Worm (Caenorhabditis elegans): Measurements from ENCODE around the gene T20G5.13.
A peak's percentile ranks its signal among the peaks of the same experiment; 100 is the strongest.

T20G5.13 gene

ce11 chrIII:10216585-10217278, 15.6 kb upstream of the T20G5.13 start, which contains the start of gene cts-1 (continued):
- TF ChIP-seq duxl-1 (tag; optimal IDR thresholded peaks at IDR 0.05; ENCODE audit: poor library complexity): peak; percentile 66
- peak; percentile 97 for TF ChIP-seq nhr-28 (tag; optimal IDR thresholded peaks at IDR 0.05)
- no peak for TF ChIP-seq Y105C5A.15 (GFP tag; IDR thresholded peaks at IDR 0.05)
- TF ChIP-seq dpl-1 (GFP tag; optimal IDR thresholded peaks at IDR 0.05): peak; percentile 61
- TF ChIP-seq R02D3.7 (tag; optimal IDR thresholded peaks at IDR 0.05): no peak
- TF ChIP-seq jun-1 (tag; optimal IDR thresholded peaks at IDR 0.05): peak; percentile 10
- TF ChIP-seq zip-2 (tag; optimal IDR thresholded peaks at IDR 0.05): peak; percentile 30
- peak; percentile 74 for TF ChIP-seq nhr-11 (tag; optimal IDR thresholded peaks at IDR 0.05)
- TF ChIP-seq spr-1 (tag; optimal IDR thresholded peaks at IDR 0.05): peak; percentile 38
- TF ChIP-seq ztf-7 (tag; optimal IDR thresholded peaks at IDR 0.05): peak; percentile 34
- no peak for TF ChIP-seq T20F7.1 (GFP tag; optimal IDR thresholded peaks at IDR 0.05)
- TF ChIP-seq zfp-2 (tag; optimal IDR thresholded peaks at IDR 0.05): no peak
- no peak for TF ChIP-seq lin-29 (GFP tag; IDR thresholded peaks at IDR 0.05)
- peak; percentile 72 to 92 for TF ChIP-seq lsy-2 (tag; optimal IDR thresholded peaks at IDR 0.05)
- peak; percentile 50 for TF ChIP-seq nhr-25 (tag; optimal IDR thresholded peaks at IDR 0.05; ENCODE audit: borderline replicate concordance, insufficient read depth)
- TF ChIP-seq hlh-11 (tag; optimal IDR thresholded peaks at IDR 0.05): peak; percentile 93
- TF ChIP-seq lin-1 (GFP tag; IDR thresholded peaks at IDR 0.05): no peak

ce11 chrIII:10215882-10216281, 14.7 kb upstream of the T20G5.13 start:
- TF ChIP-seq sdz-12 (GFP tag; optimal IDR thresholded peaks at IDR 0.05): no peak
- peak; percentile 94 for TF ChIP-seq aha-1 (tag)
- peak in 1 of 2 experiments; percentile 31 for TF ChIP-seq daf-16 (GFP tag; optimal IDR thresholded peaks at IDR 0.05)
- no peak for TF ChIP-seq daf-16 (tag; optimal IDR thresholded peaks at IDR 0.05)

- peak; percentile 70 for TF ChIP-seq arid-1 (GFP tag; conservative IDR thresholded peaks at IDR 0.05)
- TF ChIP-seq madf-5 (GFP tag; IDR thresholded peaks at IDR 0.05): no peak; a peak in 1 of 4 replicates
- peak; percentile 70 for TF ChIP-seq Y48G9A.11 (GFP tag; IDR thresholded peaks at IDR 0.05)
- TF ChIP-seq Y5F2A.4 (GFP tag; optimal IDR thresholded peaks at IDR 0.05): peak; percentile 2
- TF ChIP-seq fos-1 (tag; optimal IDR thresholded peaks at IDR 0.05): peak; percentile 32
- TF ChIP-seq dmd-9 (GFP tag; IDR thresholded peaks at IDR 0.05): peak; percentile 77
- TF ChIP-seq Y75B8A.6 (GFP tag; IDR thresholded peaks at IDR 0.05): peak; percentile 93
- TF ChIP-seq duxl-1 (tag; optimal IDR thresholded peaks at IDR 0.05; ENCODE audit: poor library complexity): peak; percentile 40
- peak; percentile 81; the same call in 1 of the 2 replicates for TF ChIP-seq D1046.2 (GFP tag; IDR thresholded peaks at IDR 0.05)
- peak; percentile 33 for TF ChIP-seq F10B5.3 (tag; optimal IDR thresholded peaks at IDR 0.05)
- 0 out of 2 replicates have a peak, but pooled peaks have one; percentile 63 for TF ChIP-seq php-3 (GFP tag; IDR thresholded peaks at IDR 0.05)
- TF ChIP-seq pha-4 (GFP tag; IDR thresholded peaks at IDR 0.05): peak; percentile 83
- no peak for TF ChIP-seq pha-4 (tag; optimal IDR thresholded peaks at IDR 0.05)
- peak; percentile 90 for TF ChIP-seq ama-1 (optimal IDR thresholded peaks at IDR 0.05)
- peak; percentile 43 for TF ChIP-seq lin-13 (GFP tag; optimal IDR thresholded peaks at IDR 0.05)
- peak; percentile 45 for TF ChIP-seq zip-2 (tag; optimal IDR thresholded peaks at IDR 0.05)
- TF ChIP-seq nhr-42 (GFP tag; IDR thresholded peaks at IDR 0.05): peak; percentile 71; the same call in 1 of the 2 replicates
- TF ChIP-seq lim-7 (GFP tag; IDR thresholded peaks at IDR 0.05): 0 out of 2 replicates have a peak, but pooled peaks have one; percentile 32
- TF ChIP-seq vab-7 (GFP tag; IDR thresholded peaks at IDR 0.05): no peak
- peak; percentile 50 for TF ChIP-seq tra-1 (GFP tag; IDR thresholded peaks at IDR 0.05)
- 0 out of 2 replicates have a peak, but pooled peaks have one; percentile 58 for TF ChIP-seq snpc-1.2 (GFP tag; IDR thresholded peaks at IDR 0.05)
- TF ChIP-seq hif-1 (tag; optimal IDR thresholded peaks at IDR 0.05): peak in 1 of 2 experiments; percentile 21
- peak; percentile 27; the same call in 1 of the 2 replicates for TF ChIP-seq set-16 (GFP tag; IDR thresholded peaks at IDR 0.05)
- TF ChIP-seq daf-12 (tag; optimal IDR thresholded peaks at IDR 0.05): no peak
- peak; percentile 49 for TF ChIP-seq mes-2 (tag; optimal IDR thresholded peaks at IDR 0.05; ENCODE audit: poor library complexity, severe bottlenecking)
- peak; percentile 75 for TF ChIP-seq nhr-77 (tag; optimal IDR thresholded peaks at IDR 0.05)
- peak; percentile 52 for TF ChIP-seq gei-8 (GFP tag; optimal IDR thresholded peaks at IDR 0.05)
- peak; percentile 87 for TF ChIP-seq dve-1 (tag; optimal IDR thresholded peaks at IDR 0.05; ENCODE audit: insufficient read depth)
Measured at ce11 chrIII:10214540-10214979, 13.4 kb upstream of the T20G5.13 start.

Measured in whole organism, L4 larva.